Comparison of ENCODE assay signal across 1 worm cellular context in the genomic region with DNA sequence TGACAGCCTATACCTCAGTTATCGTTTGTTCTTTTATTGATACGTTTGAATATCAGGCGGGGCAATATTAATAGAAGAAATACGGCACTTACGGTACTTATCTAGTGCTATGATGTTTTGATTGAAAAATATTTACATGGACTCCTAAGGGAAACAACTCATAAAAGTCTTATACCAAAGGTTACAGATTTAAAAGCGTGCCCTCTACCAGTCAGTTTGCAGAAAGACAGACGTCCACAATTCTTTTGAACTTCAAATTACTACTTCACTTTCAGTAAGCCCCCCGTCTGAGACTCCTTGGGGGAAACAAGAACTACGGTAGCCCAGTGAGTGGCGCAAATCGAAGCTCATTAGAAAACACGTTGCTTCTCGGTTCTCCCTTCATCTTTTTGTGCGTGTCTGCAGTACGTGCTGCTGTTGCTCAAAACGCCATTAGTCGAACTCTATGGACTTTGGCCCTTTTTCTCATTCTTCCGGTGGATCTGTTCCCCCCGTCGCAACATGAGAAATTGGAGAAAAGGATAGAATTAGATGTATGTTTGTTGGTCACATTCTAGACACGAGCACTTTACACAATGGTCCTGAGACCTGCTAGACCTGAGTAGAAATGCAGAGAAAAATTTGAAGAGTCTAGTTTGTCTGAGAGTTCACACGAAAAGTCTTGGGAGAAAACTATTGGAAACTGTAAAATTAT.
TF ChIP-seq lines count a peak whose summit lies in the region.

No protein-coding gene starts in this region.

TF ChIP-seq in whole organism, L1 larva, 84 proteins besides CTCF, POLR2A, EP300 and RAD21 (continued from another document):
- TF ChIP-seq mep-1 (tag; optimal IDR thresholded peaks at IDR 0.05; lab: Kevin White, UChicago) (peak; percentile 1), nhr-71 (tag; optimal IDR thresholded peaks at IDR 0.05; lab: Kevin White, UChicago) (peak; percentile 54), lin-14 (GFP tag; optimal IDR thresholded peaks at IDR 0.05; lab: Kevin White, UChicago) (peak; percentile 68), nhr-11 (tag; optimal IDR thresholded peaks at IDR 0.05; lab: Kevin White, UChicago) (no peak)
